Worm (Caenorhabditis elegans): Measurements from ENCODE around the gene unc-49.

- TF ChIP-seq nfya-1 (tag; optimal IDR thresholded peaks at IDR 0.05; ENCODE audit: insufficient read depth), result no peak
- TF ChIP-seq pqm-1 (tag; optimal IDR thresholded peaks at IDR 0.05), result no peak
- TF ChIP-seq sea-2 (GFP tag; optimal IDR thresholded peaks at IDR 0.05), result no peak
- TF ChIP-seq daf-12 (tag; optimal IDR thresholded peaks at IDR 0.05), result no peak
- TF ChIP-seq fkh-10 (GFP tag; optimal IDR thresholded peaks at IDR 0.05), result no peak
- no peak for TF ChIP-seq unc-62 (GFP tag; optimal IDR thresholded peaks at IDR 0.05)
- TF ChIP-seq nhr-11 (tag; optimal IDR thresholded peaks at IDR 0.05), result no peak
- no peak for TF ChIP-seq nhr-12 (tag; optimal IDR thresholded peaks at IDR 0.05)
- no peak for TF ChIP-seq ama-1 (optimal IDR thresholded peaks at IDR 0.05)
- no peak for TF ChIP-seq mdl-1 (tag; optimal IDR thresholded peaks at IDR 0.05)
- no peak for TF ChIP-seq R02D3.7 (tag; optimal IDR thresholded peaks at IDR 0.05)
Observed at ce11 chrIII:10575320-10575719, 54.8 kb downstream of the unc-49 start, which contains the start of gene Y45F3A.4.

All from whole organism, L3 larva.